Worm (Caenorhabditis elegans) whole organism, L4/young adult: ENCODE measurements around the gene hmg-11.

ENCODE experiments used
- W03F9.2 ChIP-seq: fragments of 150-350 bp; optimal IDR thresholded peaks from 2 replicates; lab custom pipeline; 2014; ENCODE audit warnings: missing biosample characterization, missing genetic modification characterization
- dao-5 ChIP-seq: sonication (generic microtip); optimal IDR thresholded peaks from 2 replicates; lab custom pipeline; 2016; ENCODE audit warnings: missing genotype, missing genetic modification characterization, moderate library complexity, missing compliant biosample characterization
- him-1 ChIP-seq: sonication (generic microtip); optimal IDR thresholded peaks from 2 replicates; lab custom pipeline; 2016; ENCODE audit warnings: missing genotype, missing genetic modification reagents, missing genetic modification characterization, missing compliant biosample characterization

ce11 chrII:4677916-4678315 lies 5.0 kb downstream of the hmg-11 start, which contains the start of gene T05A7.1:
- TF ChIP-seq dao-5 = no peak
- TF ChIP-seq him-1 (tag; lab: Kevin White, UChicago) = no peak
- TF ChIP-seq W03F9.2 (tag; lab: Kevin White, UChicago) = no peak
